Fruit fly (Drosophila melanogaster) whole organism, embryonic: ENCODE results near the gene HP1b.

Experiments
- ATbp ChIP-seq: fragments of 200-800 bp; sonication (Bioruptor generic); optimal IDR thresholded peaks from 2 replicates; lab custom pipeline; 2017; ENCODE audit warnings: missing biosample characterization, mild to moderate bottlenecking, missing genetic modification characterization, missing genetic modification reagents
- B-H1 ChIP-seq: fragments of 200-800 bp; sonication (Bioruptor generic); IDR thresholded peaks from 3 replicates; pipeline ENCODE4 v1.3.6; 2022; ENCODE audit warnings: missing biosample characterization, missing genetic modification characterization
- BEAF-32 ChIP-seq: fragments of 200-800 bp; sonication (Bioruptor generic); optimal IDR thresholded peaks from 3 replicates; lab custom pipeline; 2017; ENCODE audit warnings: missing biosample characterization, missing genetic modification characterization, mild to moderate bottlenecking, moderate library complexity, missing genetic modification reagents
- CG1024 ChIP-seq: fragments of 200-800 bp; sonication (Bioruptor generic); IDR thresholded peaks from 2 replicates; pipeline ENCODE4 v1.3.6; 2022; ENCODE audit warnings: missing biosample characterization, missing genetic modification characterization
- CG10274 ChIP-seq: fragments of 200-800 bp; sonication (Bioruptor generic); optimal IDR thresholded peaks from 3 replicates; lab custom pipeline; 2017; ENCODE audit warnings: missing biosample characterization, mild to moderate bottlenecking, missing genetic modification characterization
- CG10462 ChIP-seq: fragments of 200-800 bp; sonication (Bioruptor generic); optimal IDR thresholded peaks from 2 replicates; lab custom pipeline; 2016; ENCODE audit warnings: missing biosample characterization, missing genetic modification characterization
- CG12299 ChIP-seq: fragments of 200-800 bp; sonication (Bioruptor generic); optimal IDR thresholded peaks from 2 replicates; lab custom pipeline; 2018; ENCODE audit warnings: missing biosample characterization, mild to moderate bottlenecking, missing genetic modification characterization
- CG12391 ChIP-seq: fragments of 200-800 bp; sonication (Bioruptor generic); optimal IDR thresholded peaks from 3 replicates; lab custom pipeline; 2018; ENCODE audit warnings: missing biosample characterization, mild to moderate bottlenecking, missing genetic modification characterization, moderate library complexity
- CG12769 ChIP-seq: fragments of 200-800 bp; sonication (Bioruptor generic); optimal IDR thresholded peaks from 2 replicates; lab custom pipeline; 2019; ENCODE audit warnings: missing biosample characterization, mild to moderate bottlenecking, missing genetic modification characterization, moderate library complexity
- CG13775 ChIP-seq: fragments of 200-800 bp; sonication (Bioruptor generic); optimal IDR thresholded peaks from 3 replicates; lab custom pipeline; 2017; ENCODE audit warnings: missing biosample characterization, mild to moderate bottlenecking, missing genetic modification characterization
- CG14014 ChIP-seq: fragments of 200-800 bp; sonication (Bioruptor generic); IDR thresholded peaks from 2 replicates; pipeline ENCODE4 v1.3.6; 2022; ENCODE audit warnings: missing biosample characterization, missing genetic modification characterization
- CG14667 ChIP-seq: fragments of 200-800 bp; sonication (Bioruptor generic); IDR thresholded peaks from 2 replicates; pipeline ENCODE4 v1.3.6; 2022; ENCODE audit warnings: missing biosample characterization, missing genetic modification characterization
- CG15011 ChIP-seq: fragments of 200-800 bp; sonication (Bioruptor generic); optimal IDR thresholded peaks from 3 replicates; lab custom pipeline; 2018; ENCODE audit warnings: missing biosample characterization, mild to moderate bottlenecking, missing genetic modification characterization
- CG1647 ChIP-seq: fragments of 200-800 bp; sonication (Bioruptor generic); optimal IDR thresholded peaks from 3 replicates; lab custom pipeline; 2016; ENCODE audit warnings: missing biosample characterization, missing genetic modification characterization
- CG16813 ChIP-seq: fragments of 200-800 bp; sonication (Bioruptor generic); IDR thresholded peaks from 3 replicates; pipeline ENCODE4 v1.3.6; 2022; ENCODE audit warnings: missing biosample characterization, missing genetic modification characterization; ENCODE audit not compliant: partially characterized antibody
- CG18011 ChIP-seq: fragments of 200-800 bp; sonication (Bioruptor generic); optimal IDR thresholded peaks from 2 replicates; lab custom pipeline; 2017; ENCODE audit warnings: missing biosample characterization, missing genetic modification characterization, mild to moderate bottlenecking, moderate library complexity, missing genotype
- CG31224 ChIP-seq: fragments of 200-800 bp; sonication (Bioruptor generic); IDR thresholded peaks from 2 replicates; pipeline ENCODE4 v1.3.6; 2022; ENCODE audit warnings: missing biosample characterization, missing genetic modification characterization
- CG3847 ChIP-seq: fragments of 200-800 bp; sonication (Bioruptor generic); IDR thresholded peaks from 2 replicates; pipeline ENCODE4 v1.3.6; 2022; ENCODE audit warnings: missing biosample characterization, missing genetic modification characterization
- CG6813 ChIP-seq: fragments of 200-800 bp; sonication (Bioruptor generic); optimal IDR thresholded peaks from 2 replicates; lab custom pipeline; 2017; ENCODE audit warnings: missing biosample characterization, missing genetic modification characterization, mild to moderate bottlenecking, moderate library complexity, missing genetic modification reagents
- CG7786 ChIP-seq: fragments of 200-800 bp; sonication (Bioruptor generic); optimal IDR thresholded peaks from 2 replicates; lab custom pipeline; 2016; ENCODE audit warnings: missing biosample characterization, missing genetic modification characterization
- Camta ChIP-seq: fragments of 200-800 bp; sonication (Bioruptor generic); optimal IDR thresholded peaks from 2 replicates; lab custom pipeline; 2016; ENCODE audit warnings: missing biosample characterization, missing genetic modification characterization
- Doc2 ChIP-seq: fragments of 200-800 bp; sonication (Bioruptor generic); IDR thresholded peaks from 2 replicates; pipeline ENCODE4 v1.3.6; 2022; ENCODE audit warnings: missing biosample characterization, missing genetic modification characterization
- Dp ChIP-seq: fragments of 200-800 bp; sonication (Bioruptor generic); optimal IDR thresholded peaks from 2 replicates; lab custom pipeline; 2018; ENCODE audit warnings: missing biosample characterization, mild to moderate bottlenecking, missing genetic modification characterization, moderate library complexity
- Elba2 ChIP-seq: fragments of 200-800 bp; sonication (Bioruptor generic); optimal IDR thresholded peaks from 3 replicates; lab custom pipeline; 2016; ENCODE audit warnings: missing biosample characterization, missing genetic modification characterization
- Ets65A ChIP-seq: fragments of 200-800 bp; sonication (Bioruptor generic); peaks from one replicate; lab custom pipeline; 2016; ENCODE audit warnings: missing biosample characterization, missing genetic modification characterization
- Hand ChIP-seq: fragments of 200-800 bp; sonication (Bioruptor generic); optimal IDR thresholded peaks from 2 replicates; lab custom pipeline; 2017; ENCODE audit warnings: mild to moderate bottlenecking, missing biosample characterization, missing genetic modification reagents, missing genetic modification characterization
- Hey ChIP-seq: fragments of 200-800 bp; sonication (Bioruptor generic); optimal IDR thresholded peaks from 3 replicates; lab custom pipeline; 2018; ENCODE audit warnings: missing biosample characterization, mild to moderate bottlenecking, missing genetic modification characterization
- Hr51 ChIP-seq, 2 experiments: fragments of 200-800 bp; sonication (Bioruptor generic); optimal IDR thresholded peaks; 2 replicates in 1 of 2; 3 replicates in 1 of 2; lab custom pipeline; 2016 to 2018; ENCODE audit warnings: missing biosample characterization in 2 of 2, missing genetic modification characterization in 2 of 2, mild to moderate bottlenecking in 1 of 2, moderate library complexity in 1 of 2
- NfI ChIP-seq: fragments of 200-800 bp; sonication (Bioruptor generic); optimal IDR thresholded peaks from 3 replicates; lab custom pipeline; 2018; ENCODE audit warnings: missing biosample characterization, mild to moderate bottlenecking, missing genetic modification characterization, moderate library complexity
- Rx ChIP-seq: fragments of 200-800 bp; sonication (Bioruptor generic); IDR thresholded peaks from 2 replicates; pipeline ENCODE4 v1.3.6; 2022; ENCODE audit warnings: missing biosample characterization, missing genetic modification characterization
- Six4 ChIP-seq: fragments of 200-800 bp; sonication (Bioruptor generic); optimal IDR thresholded peaks from 2 replicates; lab custom pipeline; 2016; ENCODE audit warnings: missing biosample characterization, missing genetic modification characterization
- Sry-β ChIP-seq: fragments of 200-800 bp; sonication (Bioruptor generic); optimal IDR thresholded peaks from 2 replicates; lab custom pipeline; 2018; ENCODE audit warnings: missing biosample characterization, mild to moderate bottlenecking, missing genetic modification characterization, moderate library complexity
- Tbp ChIP-seq: fragments of >200 bp; optimal IDR thresholded peaks from 2 replicates; lab custom pipeline; 2018; ENCODE audit warnings: missing biosample characterization, missing genetic modification characterization
- Trl ChIP-seq, 3 experiments: fragments of >200 bp in 2 of 3; fragments of 200-800 bp in 1 of 3; sonication (Bioruptor generic) in 1 of 3; optimal IDR thresholded peaks; 2 replicates in 1 of 3; 3 replicates in 2 of 3; lab custom pipeline; 2016 to 2017; ENCODE audit warnings: missing biosample characterization in 1 of 3, missing genetic modification characterization in 1 of 3
- ash1 ChIP-seq: fragments of 200-800 bp; sonication (Bioruptor generic); optimal IDR thresholded peaks from 2 replicates; lab custom pipeline; 2018; ENCODE audit warnings: missing biosample characterization, mild to moderate bottlenecking, missing genetic modification characterization
- btn ChIP-seq: fragments of 200-800 bp; sonication (Bioruptor generic); optimal IDR thresholded peaks from 2 replicates; lab custom pipeline; 2016; ENCODE audit warnings: missing biosample characterization, missing genetic modification characterization
- chn ChIP-seq: fragments of 200-800 bp; sonication (Bioruptor generic); optimal IDR thresholded peaks from 2 replicates; lab custom pipeline; 2016; ENCODE audit warnings: missing biosample characterization, missing genetic modification characterization
- ci ChIP-seq: fragments of 200-800 bp; sonication (Bioruptor generic); IDR thresholded peaks from 3 replicates; pipeline ENCODE4 v1.3.6; 2022; ENCODE audit warnings: missing biosample characterization, missing genetic modification characterization
- crol ChIP-seq: fragments of 200-800 bp; sonication (Bioruptor generic); IDR thresholded peaks from 2 replicates; pipeline ENCODE4 v1.3.6; 2022; ENCODE audit warnings: missing biosample characterization, missing genetic modification characterization
- dan ChIP-seq: fragments of 200-800 bp; sonication (Bioruptor generic); IDR thresholded peaks from 2 replicates; pipeline ENCODE4 v1.3.6; 2022; ENCODE audit warnings: missing biosample characterization, missing genetic modification characterization
- eve ChIP-seq, 2 experiments: fragments of >200 bp; optimal IDR thresholded peaks; 2 replicates each; lab custom pipeline; 2017; ENCODE audit warnings: missing biosample characterization in 2 of 2, missing genetic modification characterization in 2 of 2
- ewg ChIP-seq: fragments of 200-800 bp; sonication (Bioruptor generic); optimal IDR thresholded peaks from 3 replicates; lab custom pipeline; 2017; ENCODE audit warnings: mild to moderate bottlenecking, missing biosample characterization, missing genetic modification reagents, missing genetic modification characterization
- mld ChIP-seq: fragments of 200-800 bp; sonication (Bioruptor generic); IDR thresholded peaks from 3 replicates; pipeline ENCODE4 v1.3.6; 2022; ENCODE audit warnings: missing biosample characterization, missing genetic modification characterization; ENCODE audit not compliant: partially characterized antibody
- oc ChIP-seq: fragments of 200-800 bp; sonication (Bioruptor generic); optimal IDR thresholded peaks from 2 replicates; lab custom pipeline; 2018; ENCODE audit warnings: missing biosample characterization, mild to moderate bottlenecking, missing genetic modification characterization, moderate library complexity
- row ChIP-seq: fragments of 200-800 bp; sonication (Bioruptor generic); IDR thresholded peaks from 3 replicates; pipeline ENCODE4 v1.3.6; 2022; ENCODE audit warnings: missing biosample characterization, missing genetic modification characterization
- salm ChIP-seq: fragments of 200-800 bp; sonication (Bioruptor generic); optimal IDR thresholded peaks from 2 replicates; lab custom pipeline; 2018; ENCODE audit warnings: missing biosample characterization, mild to moderate bottlenecking, missing genetic modification characterization
- sens ChIP-seq: fragments of 200-800 bp; sonication (Bioruptor generic); peaks from one replicate; lab custom pipeline; 2016; ENCODE audit warnings: missing biosample characterization, missing genetic modification characterization
- sisA ChIP-seq: fragments of 200-800 bp; sonication (Bioruptor generic); IDR thresholded peaks from 2 replicates; pipeline ENCODE4 v1.3.6; 2022; ENCODE audit warnings: missing biosample characterization, missing genetic modification characterization
- sna ChIP-seq: fragments of 200-800 bp; sonication (Bioruptor generic); IDR thresholded peaks from 2 replicates; pipeline ENCODE4 v1.3.6; 2022; ENCODE audit warnings: missing biosample characterization, missing genetic modification characterization; ENCODE audit not compliant: partially characterized antibody
- stwl ChIP-seq: fragments of 200-800 bp; sonication (Bioruptor generic); optimal IDR thresholded peaks from 3 replicates; lab custom pipeline; 2018; ENCODE audit warnings: missing biosample characterization, mild to moderate bottlenecking, missing genetic modification characterization, moderate library complexity
- tap ChIP-seq: fragments of 200-800 bp; optimal IDR thresholded peaks from 3 replicates; lab custom pipeline; 2019; ENCODE audit warnings: missing biosample characterization, mild to moderate bottlenecking, missing genetic modification characterization, moderate library complexity

The HP1b gene

dm6 chrX:9127264-9128011 lies 46.6 kb downstream of the HP1b start (continued):
- TF ChIP-seq Hey (tag; lab: Kevin White, UChicago) = no peak
- TF ChIP-seq sna (GFP tag; lab: Robert Waterston, UW) = no peak
- no peak for TF ChIP-seq btn (GFP tag; lab: Kevin White, UChicago)
- no peak for TF ChIP-seq CG3847 (GFP tag; lab: Robert Waterston, UW)
- TF ChIP-seq CG10274 (GFP tag; lab: Kevin White, UChicago) = no peak
- TF ChIP-seq CG1024 (GFP tag; lab: Robert Waterston, UW) = no peak
- TF ChIP-seq CG15011 (GFP tag; lab: Kevin White, UChicago) = no peak
- no peak for TF ChIP-seq chn (GFP tag; lab: Kevin White, UChicago)
- no peak for TF ChIP-seq Dp (GFP tag; lab: Kevin White, UChicago)
- TF ChIP-seq ci (GFP tag; lab: Robert Waterston, UW) = 0 out of 3 replicates have a peak, but pooled peaks have one; percentile 13
- TF ChIP-seq Hand (GFP tag; lab: Kevin White, UChicago) = no peak
- TF ChIP-seq ATbp = no peak
- 0 out of 2 replicates have a peak, but pooled peaks have one; percentile 17 for TF ChIP-seq sisA (GFP tag; lab: Robert Waterston, UW)
- TF ChIP-seq CG12769 (tag; lab: Kevin White, UChicago) = no peak
- TF ChIP-seq ewg = no peak
- TF ChIP-seq CG14667 (GFP tag; lab: Robert Waterston, UW) = no peak
- TF ChIP-seq tap (tag; lab: Kevin White, UChicago) = no peak
- TF ChIP-seq dan (GFP tag; lab: Robert Waterston, UW) = no peak
- TF ChIP-seq Camta = no peak
- peak in 1 of 2 experiments; percentile 26 for TF ChIP-seq Hr51 (GFP tag; optimal IDR thresholded peaks at IDR 0.05; lab: Kevin White, UChicago)
- TF ChIP-seq CG1647 (GFP tag; lab: Kevin White, UChicago) = no peak
- no peak for TF ChIP-seq CG16813 (GFP tag; lab: Robert Waterston, UW)
- TF ChIP-seq Sry-β = no peak
- TF ChIP-seq CG6813 (GFP tag; lab: Kevin White, UChicago) = no peak
- no peak for TF ChIP-seq stwl
- TF ChIP-seq Rx = no peak
- no peak for TF ChIP-seq Doc2 (GFP tag; lab: Robert Waterston, UW)
- TF ChIP-seq eve (GFP tag; optimal IDR thresholded peaks at IDR 0.05; lab: Kevin White, UChicago) = peak in 1 of 2 experiments; percentile 52
- no peak for TF ChIP-seq CG31224
- TF ChIP-seq crol (GFP tag; lab: Robert Waterston, UW) = no peak
- no peak for TF ChIP-seq CG10462 (GFP tag; lab: Kevin White, UChicago)
- TF ChIP-seq Trl (optimal IDR thresholded peaks at IDR 0.05; lab: Kevin White, UChicago) = no peak
- no peak for TF ChIP-seq Trl (GFP tag; optimal IDR thresholded peaks at IDR 0.05; lab: Kevin White, UChicago)
- TF ChIP-seq salm = no peak
- no peak for TF ChIP-seq CG14014 (GFP tag; lab: Robert Waterston, UW)
- TF ChIP-seq CG12391 (tag; lab: Kevin White, UChicago) = peak; percentile 14
- TF ChIP-seq Six4 (GFP tag; lab: Kevin White, UChicago) = no peak
- TF ChIP-seq Tbp = no peak
- no peak for TF ChIP-seq Elba2 (GFP tag; lab: Kevin White, UChicago)
- no peak for TF ChIP-seq CG12299
- peak; percentile 27 for TF ChIP-seq Ets65A (GFP tag; lab: Kevin White, UChicago)
- TF ChIP-seq, all 482 proteins: peak for 76

DNA sequence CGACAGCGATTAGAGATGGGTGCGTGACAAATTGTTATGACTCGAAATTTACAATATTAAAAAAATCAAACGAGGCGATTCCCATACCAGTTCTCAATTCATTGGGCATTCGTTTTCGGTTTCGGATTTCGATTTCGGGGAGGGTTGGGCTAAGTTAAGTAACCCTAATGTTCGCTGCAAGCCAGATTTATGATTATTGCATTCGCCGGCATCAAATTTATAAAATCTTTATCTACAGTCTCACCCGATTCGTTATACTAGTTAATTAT lies 47.1 kb downstream of the HP1b start:
- peak; percentile 52 for TF ChIP-seq sens (GFP tag; lab: Kevin White, UChicago)
- TF ChIP-seq row = peak; percentile 38; the same call in 2 of the 3 replicates
- TF ChIP-seq B-H1 = no peak
- no peak for TF ChIP-seq CG18011
- TF ChIP-seq mld (GFP tag; lab: Robert Waterston, UW) = no peak
- TF ChIP-seq CG7786 = no peak
- no peak for TF ChIP-seq Elba2 (GFP tag; lab: Kevin White, UChicago)
- TF ChIP-seq ash1 (GFP tag; lab: Kevin White, UChicago) = no peak
- peak; percentile 47 for TF ChIP-seq BEAF-32 (GFP tag; lab: Kevin White, UChicago)
- TF ChIP-seq CG13775 (GFP tag; lab: Kevin White, UChicago) = no peak
- peak; percentile 16 for TF ChIP-seq oc (tag; lab: Kevin White, UChicago)
- TF ChIP-seq NfI = no peak
